Worm (Caenorhabditis elegans) whole organism, mixed stage, embryonic: Measurements from ENCODE around the gene B0464.9.

Source experiments
- M03D4.4 ChIP-seq: sonication (generic microtip); optimal IDR thresholded peaks from 2 replicates; lab custom pipeline; 2017; ENCODE audit warnings: mild to moderate bottlenecking, missing genetic modification characterization, missing compliant biosample characterization
- bed-3 ChIP-seq: fragments of 200-800 bp; sonication (Bioruptor generic); optimal IDR thresholded peaks from 3 replicates; lab custom pipeline; 2018; ENCODE audit warnings: mild to moderate bottlenecking, missing genetic modification characterization, moderate library complexity, missing compliant biosample characterization
- blmp-1 ChIP-seq: fragments of 150-350 bp; optimal IDR thresholded peaks from 2 replicates; lab custom pipeline; 2014; ENCODE audit warnings: missing biosample characterization, missing genetic modification characterization
- ceh-39 ChIP-seq: fragments of 150-350 bp; optimal IDR thresholded peaks from 2 replicates; lab custom pipeline; 2014; ENCODE audit warnings: missing biosample characterization, missing genetic modification characterization
- ceh-43 ChIP-seq: fragments of 200-800 bp; sonication (Bioruptor generic); optimal IDR thresholded peaks from 2 replicates; lab custom pipeline; 2018; ENCODE audit warnings: mild to moderate bottlenecking, missing genetic modification characterization, moderate library complexity, missing compliant biosample characterization
- cnd-1 ChIP-seq: fragments of 200-800 bp; sonication (Bioruptor generic); optimal IDR thresholded peaks from 2 replicates; lab custom pipeline; 2018; ENCODE audit warnings: mild to moderate bottlenecking, missing genetic modification characterization, missing compliant biosample characterization
- drap-1 ChIP-seq: fragments of 200-800 bp; sonication (Bioruptor generic); optimal IDR thresholded peaks from 3 replicates; lab custom pipeline; 2018; ENCODE audit warnings: mild to moderate bottlenecking, missing genetic modification characterization, missing compliant biosample characterization
- elt-1 ChIP-seq: sonication (generic microtip); optimal IDR thresholded peaks from 2 replicates; lab custom pipeline; 2017; ENCODE audit warnings: missing genetic modification characterization, mild to moderate bottlenecking, missing compliant biosample characterization, antibody characterized with exemption, moderate library complexity, borderline replicate concordance; ENCODE audit not compliant: insufficient read depth
- elt-3 ChIP-seq: fragments of 150-350 bp; optimal IDR thresholded peaks from 2 replicates; lab custom pipeline; 2014; ENCODE audit warnings: missing biosample characterization, missing genetic modification characterization
- flh-1 ChIP-seq: fragments of 200-800 bp; sonication (Bioruptor generic); optimal IDR thresholded peaks from 2 replicates; lab custom pipeline; 2018; ENCODE audit warnings: mild to moderate bottlenecking, missing genetic modification characterization, moderate library complexity, missing compliant biosample characterization
- ham-2 ChIP-seq: fragments of 200-800 bp; sonication (Bioruptor generic); optimal IDR thresholded peaks from 2 replicates; lab custom pipeline; 2018; ENCODE audit warnings: mild to moderate bottlenecking, missing genetic modification characterization, missing compliant biosample characterization
- hlh-1 ChIP-seq: fragments of 150-350 bp; optimal IDR thresholded peaks from 2 replicates; lab custom pipeline; 2014; ENCODE audit warnings: missing biosample characterization, missing genetic modification reagents, missing genetic modification characterization
- lin-13 ChIP-seq: fragments of 150-350 bp; optimal IDR thresholded peaks from 2 replicates; lab custom pipeline; 2014; ENCODE audit warnings: missing biosample characterization, missing genetic modification characterization
- lin-32 ChIP-seq: fragments of 200-800 bp; sonication (Bioruptor generic); optimal IDR thresholded peaks from 2 replicates; lab custom pipeline; 2018; ENCODE audit warnings: mild to moderate bottlenecking, missing genetic modification characterization, missing compliant biosample characterization
- lsy-2 ChIP-seq: fragments of 150-350 bp; optimal IDR thresholded peaks from 2 replicates; lab custom pipeline; 2014; ENCODE audit warnings: missing biosample characterization, missing genetic modification characterization
- mab-5 ChIP-seq: fragments of 150-350 bp; optimal IDR thresholded peaks from 2 replicates; lab custom pipeline; 2014; ENCODE audit warnings: missing biosample characterization, missing genetic modification characterization
- mep-1 ChIP-seq: fragments of 150-350 bp; optimal IDR thresholded peaks from 2 replicates; lab custom pipeline; 2017; ENCODE audit warnings: missing biosample characterization, missing genetic modification reagents, missing genetic modification characterization, inconsistent platforms
- mls-2 ChIP-seq: sonication (generic microtip); optimal IDR thresholded peaks from 2 replicates; lab custom pipeline; 2016; ENCODE audit warnings: mild to moderate bottlenecking, missing genetic modification characterization, moderate library complexity, missing compliant biosample characterization
- nhr-2 ChIP-seq: fragments of 150-350 bp; optimal IDR thresholded peaks from 2 replicates; lab custom pipeline; 2014; ENCODE audit warnings: missing biosample characterization, missing genetic modification characterization
- nhr-237 ChIP-seq: fragments of 150-350 bp; optimal IDR thresholded peaks from 2 replicates; lab custom pipeline; 2014; ENCODE audit warnings: missing biosample characterization, missing genetic modification characterization
- nhr-28 ChIP-seq: fragments of 150-350 bp; optimal IDR thresholded peaks from 2 replicates; lab custom pipeline; 2014; ENCODE audit warnings: missing biosample characterization, missing genetic modification characterization
- pha-4 ChIP-seq: fragments of 150-350 bp; optimal IDR thresholded peaks from 2 replicates; lab custom pipeline; 2018; ENCODE audit warnings: missing biosample characterization, missing genetic modification reagents, missing genetic modification characterization
- sem-2 ChIP-seq: fragments of 200-800 bp; sonication (Bioruptor generic); optimal IDR thresholded peaks from 2 replicates; lab custom pipeline; 2018; ENCODE audit warnings: mild to moderate bottlenecking, missing genetic modification characterization, missing compliant biosample characterization
- sptf-1 ChIP-seq: sonication (generic microtip); optimal IDR thresholded peaks from 2 replicates; lab custom pipeline; 2017; ENCODE audit warnings: mild to moderate bottlenecking, missing genetic modification characterization, moderate library complexity, missing compliant biosample characterization
- tbx-8 ChIP-seq: fragments of 200-800 bp; sonication (Bioruptor generic); optimal IDR thresholded peaks from 2 replicates; lab custom pipeline; 2018; ENCODE audit warnings: mild to moderate bottlenecking, missing genetic modification characterization, moderate library complexity, missing compliant biosample characterization
- unc-120 ChIP-seq: sonication (generic microtip); optimal IDR thresholded peaks from 2 replicates; lab custom pipeline; 2017; ENCODE audit warnings: missing genetic modification characterization, missing compliant biosample characterization; ENCODE audit not compliant: poor library complexity, severe bottlenecking
- unc-39 ChIP-seq: fragments of 150-350 bp; optimal IDR thresholded peaks from 2 replicates; lab custom pipeline; 2014; ENCODE audit warnings: missing biosample characterization, missing genetic modification characterization
- unc-62 ChIP-seq: fragments of 150-350 bp; optimal IDR thresholded peaks from 2 replicates; lab custom pipeline; 2014; ENCODE audit warnings: missing biosample characterization, missing genetic modification reagents, missing genetic modification characterization
- zip-8 ChIP-seq: fragments of 150-350 bp; optimal IDR thresholded peaks from 2 replicates; lab custom pipeline; 2014; ENCODE audit warnings: missing biosample characterization, missing genetic modification characterization
- ztf-11 ChIP-seq: fragments of 150-350 bp; optimal IDR thresholded peaks from 2 replicates; lab custom pipeline; 2014; ENCODE audit warnings: missing biosample characterization, missing genetic modification characterization

Gene B0464.9

DNA sequence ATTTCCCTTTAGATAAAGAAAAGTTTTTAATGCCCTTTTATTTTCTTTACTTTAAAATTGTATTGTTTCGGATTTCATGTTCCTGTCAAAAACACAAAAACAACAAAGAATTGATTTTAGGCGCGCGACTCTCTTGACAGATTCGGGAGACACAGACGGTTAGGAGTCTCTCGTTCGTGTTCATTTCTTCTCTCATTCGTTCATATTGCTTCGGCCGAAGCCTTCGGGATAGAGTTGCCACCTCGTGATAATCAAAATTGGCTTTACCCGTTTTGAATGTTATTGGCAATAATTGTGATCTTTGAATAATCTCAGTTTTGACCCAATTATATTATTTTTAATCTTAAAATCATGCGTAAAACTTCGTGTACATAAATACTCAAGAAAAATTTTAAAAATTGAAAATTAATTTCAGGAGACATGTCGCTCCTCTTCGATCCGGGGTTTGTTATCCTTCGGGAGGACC lies 45.5 kb downstream of the B0464.9 start, which contains the start of gene F55H2.5:
TSS of gene F55H2.5 (plus strand) at position 416 of the 466 bp plus-strand sequence.
- TF ChIP-seq lsy-2 (tag; lab: Kevin White, UChicago) (no peak), sem-2 (GFP tag; lab: Kevin White, UChicago) (no peak), ceh-43 (no peak), unc-39 (tag; lab: Kevin White, UChicago) (no peak), nhr-28 (no peak), mep-1 (tag; lab: Kevin White, UChicago) (no peak)

DNA sequence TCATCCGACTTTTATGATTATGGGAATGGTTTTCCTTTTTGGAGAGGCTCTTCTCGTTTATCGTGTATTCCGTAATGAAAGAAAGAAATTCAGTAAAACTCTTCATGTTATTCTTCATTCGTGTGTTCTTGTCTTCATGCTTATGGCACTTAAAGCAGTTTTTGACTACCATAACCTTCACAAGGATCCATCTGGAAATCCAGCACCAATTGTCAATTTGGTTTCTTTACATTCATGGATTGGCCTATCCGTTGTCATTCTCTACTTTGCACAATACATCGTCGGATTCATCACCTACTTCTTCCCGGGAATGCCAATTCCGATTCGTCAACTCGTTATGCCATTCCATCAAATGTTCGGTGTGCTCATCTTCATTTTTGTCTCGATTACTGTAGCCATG lies 46.1 kb downstream of the B0464.9 start:
- no peak for TF ChIP-seq ceh-39 (tag; lab: Kevin White, UChicago)
- no peak for TF ChIP-seq lin-32 (GFP tag; lab: Kevin White, UChicago)
- no peak for TF ChIP-seq nhr-2 (tag; lab: Kevin White, UChicago)
- TF ChIP-seq nhr-237 (tag; lab: Kevin White, UChicago) = no peak
- TF ChIP-seq nhr-28 = no peak
- TF ChIP-seq elt-1 (tag; lab: Kevin White, UChicago) = no peak
- no peak for TF ChIP-seq sptf-1 (tag; lab: Kevin White, UChicago)
- no peak for TF ChIP-seq zip-8 (tag; lab: Kevin White, UChicago)
- no peak for TF ChIP-seq elt-3 (tag; lab: Kevin White, UChicago)
- no peak for TF ChIP-seq ztf-11
- TF ChIP-seq lin-13 (tag; lab: Kevin White, UChicago) = no peak
- TF ChIP-seq ham-2 (GFP tag; lab: Kevin White, UChicago) = no peak
- TF ChIP-seq cnd-1 = no peak
- no peak for TF ChIP-seq pha-4 (tag; lab: Kevin White, UChicago)
- TF ChIP-seq bed-3 = no peak
- no peak for TF ChIP-seq blmp-1
- no peak for TF ChIP-seq unc-62 (GFP tag; lab: Kevin White, UChicago)
- TF ChIP-seq mab-5 (tag; lab: Kevin White, UChicago) = no peak
- TF ChIP-seq M03D4.4 (tag; lab: Kevin White, UChicago) = no peak
- no peak for TF ChIP-seq flh-1 (GFP tag; lab: Kevin White, UChicago)

DNA sequence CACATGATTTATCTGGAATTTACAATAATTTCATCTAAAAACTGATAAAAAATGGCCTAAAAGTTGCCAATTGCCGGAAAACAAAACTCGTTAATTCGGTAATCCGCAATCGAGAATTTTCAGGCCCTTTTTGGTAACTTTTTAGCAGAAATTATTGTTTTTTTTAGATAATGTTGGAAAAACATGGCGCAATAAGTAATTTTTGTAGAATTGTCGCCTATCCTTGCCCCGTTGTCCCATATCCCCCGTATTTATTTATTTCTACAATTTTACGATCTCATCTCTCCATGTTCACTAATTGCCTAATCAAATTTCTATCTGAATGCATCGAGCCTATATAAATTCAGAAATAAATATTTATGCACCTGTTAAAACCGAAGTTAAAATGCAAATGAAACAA lies 47.4 kb downstream of the B0464.9 start:
- TF ChIP-seq flh-1 (GFP tag; lab: Kevin White, UChicago) = no peak
- TF ChIP-seq drap-1 = no peak
- TF ChIP-seq nhr-28 = no peak
- no peak for TF ChIP-seq unc-120 (tag; lab: Kevin White, UChicago)
- no peak for TF ChIP-seq nhr-237 (tag; lab: Kevin White, UChicago)
- TF ChIP-seq nhr-2 (tag; lab: Kevin White, UChicago) = no peak
- no peak for TF ChIP-seq M03D4.4 (tag; lab: Kevin White, UChicago)
- TF ChIP-seq unc-39 (tag; lab: Kevin White, UChicago) = no peak
- TF ChIP-seq ham-2 (GFP tag; lab: Kevin White, UChicago) = no peak
- no peak for TF ChIP-seq tbx-8 (GFP tag; lab: Kevin White, UChicago)
- no peak for TF ChIP-seq hlh-1 (tag; lab: Kevin White, UChicago)
- TF ChIP-seq lin-32 (GFP tag; lab: Kevin White, UChicago) = no peak
- TF ChIP-seq elt-1 (tag; lab: Kevin White, UChicago) = no peak
- no peak for TF ChIP-seq sem-2 (GFP tag; lab: Kevin White, UChicago)
- TF ChIP-seq mep-1 (tag; lab: Kevin White, UChicago) = no peak
- TF ChIP-seq unc-62 (GFP tag; lab: Kevin White, UChicago) = no peak
- TF ChIP-seq mls-2 (tag; lab: Kevin White, UChicago) = no peak
- no peak for TF ChIP-seq ztf-11
- TF ChIP-seq zip-8 (tag; lab: Kevin White, UChicago) = no peak

DNA sequence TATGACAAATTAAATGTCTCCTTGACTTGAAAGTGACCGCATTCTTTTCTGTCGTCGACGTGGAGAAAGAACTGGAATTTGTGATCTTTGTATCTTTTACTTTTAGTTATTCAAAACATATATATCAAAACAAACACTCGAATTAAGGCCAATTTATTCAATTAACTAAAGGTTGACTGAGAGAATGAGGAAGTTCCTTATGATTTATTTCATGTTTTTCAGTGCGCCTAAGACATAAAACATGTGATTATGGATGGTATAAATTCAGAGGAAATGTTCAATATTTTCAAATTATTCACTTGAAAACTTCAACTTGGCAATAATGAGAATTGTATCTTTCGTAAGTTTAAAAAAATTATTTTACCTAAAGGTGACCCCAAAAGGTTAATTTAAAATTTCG lies 48.0 kb downstream of the B0464.9 start, which contains the start of gene F55H2.8:
TSS of gene F55H2.8 (plus strand) at position 301 of the 400 bp plus-strand sequence.
- TF ChIP-seq mep-1 (tag; lab: Kevin White, UChicago) (no peak), unc-39 (tag; lab: Kevin White, UChicago) (no peak), cnd-1 (no peak), sem-2 (GFP tag; lab: Kevin White, UChicago) (no peak), nhr-28 (no peak), lin-13 (tag; lab: Kevin White, UChicago) (no peak), nhr-2 (tag; lab: Kevin White, UChicago) (no peak), flh-1 (GFP tag; lab: Kevin White, UChicago) (no peak), lin-32 (GFP tag; lab: Kevin White, UChicago) (no peak), drap-1 (no peak), hlh-1 (tag; lab: Kevin White, UChicago) (no peak)
